Worm (Caenorhabditis elegans) whole organism, midembryonic: ENCODE measurements around the gene C50D2.7.

Experiments used
- T22C8.4 ChIP-seq: fragments of 200-800 bp; sonication (Bioruptor generic); IDR thresholded peaks from 2 replicates; pipeline ENCODE4 v1.3.6; 2022; ENCODE audit warnings: missing genetic modification characterization, missing compliant biosample characterization
- cog-1 ChIP-seq: sonication (generic microtip); optimal IDR thresholded peaks from 2 replicates; lab custom pipeline; 2016; ENCODE audit warnings: missing genetic modification characterization, missing compliant biosample characterization
- flt-1 ChIP-seq: fragments of 200-800 bp; sonication (Bioruptor generic); IDR thresholded peaks from 2 replicates; pipeline ENCODE4 v1.3.6; 2022; ENCODE audit warnings: missing genetic modification characterization, missing compliant biosample characterization
- klf-2 ChIP-seq: fragments of 200-800 bp; sonication (Bioruptor generic); conservative IDR thresholded peaks from 2 replicates; pipeline ENCODE4 v1.3.6; 2022; ENCODE audit warnings: missing genetic modification reagents, missing genetic modification characterization, missing compliant biosample characterization
- med-1 ChIP-seq: sonication (generic microtip); optimal IDR thresholded peaks from 2 replicates; lab custom pipeline; 2017; ENCODE audit warnings: missing genetic modification characterization, mild to moderate bottlenecking, missing compliant biosample characterization, antibody characterized with exemption, missing genetic modification reagents; ENCODE audit not compliant: insufficient read depth
- ref-1 ChIP-seq: fragments of 200-800 bp; sonication (Bioruptor generic); conservative IDR thresholded peaks from 2 replicates; pipeline ENCODE4 v1.3.6; 2022; ENCODE audit warnings: missing genetic modification reagents, missing genetic modification characterization, missing compliant biosample characterization
- tab-1 ChIP-seq: fragments of 200-800 bp; sonication (Bioruptor generic); IDR thresholded peaks from 2 replicates; pipeline ENCODE4 v1.3.6; 2022; ENCODE audit warnings: missing genetic modification characterization, missing compliant biosample characterization
- ztf-23 ChIP-seq: fragments of 200-800 bp; sonication (Bioruptor generic); IDR thresholded peaks from 2 replicates; pipeline ENCODE4 v1.3.6; 2022; ENCODE audit warnings: missing genetic modification reagents, missing genetic modification characterization, missing compliant biosample characterization
- ztf-29 ChIP-seq: fragments of 200-800 bp; sonication (Bioruptor generic); IDR thresholded peaks from 2 replicates; pipeline ENCODE4 v1.3.6; 2022; ENCODE audit warnings: missing genetic modification reagents, missing genetic modification characterization, missing compliant biosample characterization

Gene C50D2.7

ce11 chrII:95177-95576 is at the start of gene C50D2.7:
Gene C50D2.7 (minus strand): TSS chrII:95277.
- TF ChIP-seq T22C8.4 (GFP tag; lab: Robert Waterston, UW) = no peak
- TF ChIP-seq flt-1 (GFP tag; lab: Robert Waterston, UW) = no peak
- no peak for TF ChIP-seq med-1 (GFP tag; lab: Kevin White, UChicago)
- TF ChIP-seq cog-1 (tag; lab: Kevin White, UChicago) = no peak
- no peak for TF ChIP-seq ztf-23 (GFP tag; lab: Robert Waterston, UW)
- TF ChIP-seq ref-1 (GFP tag; lab: Robert Waterston, UW) = no peak
- no peak for TF ChIP-seq ztf-29 (GFP tag; lab: Robert Waterston, UW)
- TF ChIP-seq tab-1 (GFP tag; lab: Robert Waterston, UW) = no peak
- no peak for TF ChIP-seq klf-2 (GFP tag; lab: Robert Waterston, UW)

DNA sequence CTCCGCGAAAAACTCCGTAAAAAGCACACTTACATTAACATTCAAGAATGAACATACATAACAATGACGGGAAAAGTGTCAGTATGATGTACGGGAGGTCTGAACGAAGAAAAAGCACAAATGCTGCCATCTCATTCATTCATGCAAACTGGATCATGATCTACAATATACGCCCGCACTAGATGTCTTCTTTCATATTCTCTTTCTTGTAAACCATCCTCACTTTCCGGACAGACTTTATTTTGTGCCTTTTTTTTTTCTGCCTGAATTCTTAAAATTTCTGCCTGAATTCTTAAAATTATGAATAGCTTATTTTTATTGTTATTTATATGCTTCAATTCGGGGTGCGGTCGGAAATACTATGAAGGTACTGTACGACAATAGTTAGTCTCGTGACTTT is 40.1 kb upstream of the C50D2.7 start, which contains the start of gene K10B4.1:
Gene K10B4.1, plus strand, starts transcription at position 301 of the 400 bp plus-strand sequence.
- TF ChIP-seq flt-1 (GFP tag; lab: Robert Waterston, UW) (no peak), ref-1 (GFP tag; lab: Robert Waterston, UW) (no peak)

ce11 chrII:133548-134275 is 38.6 kb upstream of the C50D2.7 start, which contains the start of gene cwn-1:
Gene cwn-1 (minus strand): TSS chrII:133598.
- TF ChIP-seq ztf-29 (GFP tag; lab: Robert Waterston, UW) (no peak), med-1 (GFP tag; lab: Kevin White, UChicago) (no peak), ztf-23 (GFP tag; lab: Robert Waterston, UW) (no peak), klf-2 (GFP tag; lab: Robert Waterston, UW) (no peak), tab-1 (GFP tag; lab: Robert Waterston, UW) (no peak), ref-1 (GFP tag; lab: Robert Waterston, UW) (no peak), T22C8.4 (GFP tag; lab: Robert Waterston, UW) (no peak), flt-1 (GFP tag; lab: Robert Waterston, UW) (no peak), cog-1 (tag; lab: Kevin White, UChicago) (no peak)

DNA sequence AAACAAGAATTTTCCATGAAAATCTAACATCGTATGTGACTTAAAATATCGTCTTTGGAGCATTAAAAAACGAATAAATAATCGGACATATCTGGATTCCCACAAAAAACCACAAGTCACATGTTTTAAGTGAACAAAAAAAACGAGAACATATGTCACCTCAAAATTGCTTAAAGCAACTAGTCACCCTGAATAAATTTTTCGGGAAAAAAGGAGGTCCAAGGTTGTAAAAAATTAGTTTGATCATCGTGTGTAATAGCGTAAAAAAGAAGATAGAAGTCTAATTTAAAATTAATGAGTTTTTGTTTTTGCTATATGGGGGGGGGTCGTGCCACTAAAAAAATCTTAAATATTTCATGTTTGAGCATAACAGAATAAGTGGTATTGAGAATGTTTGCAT is 34.7 kb upstream of the C50D2.7 start:
- TF ChIP-seq T22C8.4 (GFP tag; lab: Robert Waterston, UW) (no peak), med-1 (GFP tag; lab: Kevin White, UChicago) (no peak), flt-1 (GFP tag; lab: Robert Waterston, UW) (no peak), ref-1 (GFP tag; lab: Robert Waterston, UW) (no peak), klf-2 (GFP tag; lab: Robert Waterston, UW) (no peak), cog-1 (tag; lab: Kevin White, UChicago) (no peak), ztf-29 (GFP tag; lab: Robert Waterston, UW) (no peak), tab-1 (GFP tag; lab: Robert Waterston, UW) (no peak), ztf-23 (GFP tag; lab: Robert Waterston, UW) (no peak)

DNA sequence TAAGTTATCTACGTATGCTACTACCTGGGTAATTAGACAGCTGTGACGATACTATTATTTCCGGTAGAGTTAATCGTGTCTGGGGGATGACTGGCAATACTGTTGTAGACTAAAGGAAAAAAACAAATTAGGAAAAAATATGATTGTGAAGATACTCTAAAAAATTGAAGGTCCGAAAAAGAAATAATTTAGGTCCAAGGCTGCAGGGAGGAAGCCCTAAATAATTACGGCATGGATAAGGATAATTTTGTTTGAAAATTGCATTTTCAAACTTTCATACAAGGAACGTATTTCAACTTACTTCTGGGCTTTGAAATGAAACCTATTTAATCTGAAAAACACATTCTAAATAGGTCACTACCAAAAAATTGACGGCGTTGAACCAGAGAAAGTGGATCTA is 33.9 kb upstream of the C50D2.7 start, which contains the start of gene srd-3:
Gene srd-3, minus strand, starts transcription at position 101 of the 400 bp plus-strand sequence.
- no peak for TF ChIP-seq cog-1 (tag; lab: Kevin White, UChicago)
- no peak for TF ChIP-seq ref-1 (GFP tag; lab: Robert Waterston, UW)
- TF ChIP-seq ztf-23 (GFP tag; lab: Robert Waterston, UW) = no peak
- TF ChIP-seq klf-2 (GFP tag; lab: Robert Waterston, UW) = no peak
- no peak for TF ChIP-seq ztf-29 (GFP tag; lab: Robert Waterston, UW)
- TF ChIP-seq med-1 (GFP tag; lab: Kevin White, UChicago) = no peak
- no peak for TF ChIP-seq tab-1 (GFP tag; lab: Robert Waterston, UW)

ce11 chrII:124904-125303 is 29.8 kb upstream of the C50D2.7 start, which contains the start of gene nmur-2:
Gene nmur-2 (minus strand): TSS chrII:125004.
- TF ChIP-seq T22C8.4 (GFP tag; lab: Robert Waterston, UW) (no peak), cog-1 (tag; lab: Kevin White, UChicago) (no peak), ref-1 (GFP tag; lab: Robert Waterston, UW) (no peak), klf-2 (GFP tag; lab: Robert Waterston, UW) (no peak), med-1 (GFP tag; lab: Kevin White, UChicago) (no peak), ztf-29 (GFP tag; lab: Robert Waterston, UW) (no peak), flt-1 (GFP tag; lab: Robert Waterston, UW) (no peak), ztf-23 (GFP tag; lab: Robert Waterston, UW) (no peak), tab-1 (GFP tag; lab: Robert Waterston, UW) (no peak)

DNA sequence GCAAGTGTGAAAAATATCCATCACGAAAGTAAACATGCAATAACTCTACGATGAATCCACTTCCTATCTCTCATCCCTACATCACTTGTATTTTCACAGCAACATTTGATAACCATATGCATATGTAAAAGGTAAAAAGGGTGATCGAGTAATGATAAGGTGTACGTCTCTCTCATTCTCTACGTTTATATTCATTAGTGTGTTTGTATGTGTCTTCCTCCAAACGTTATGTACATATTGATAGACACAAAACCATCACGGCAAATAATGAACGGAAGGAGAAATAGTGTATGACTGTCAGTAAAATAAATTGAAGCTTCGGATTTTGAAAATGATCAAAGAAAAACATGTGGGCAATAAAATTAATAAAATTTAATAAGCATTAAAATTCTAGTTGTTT is 27.4 kb upstream of the C50D2.7 start:
- TF ChIP-seq cog-1 (tag; lab: Kevin White, UChicago) = no peak
- no peak for TF ChIP-seq flt-1 (GFP tag; lab: Robert Waterston, UW)
- TF ChIP-seq T22C8.4 (GFP tag; lab: Robert Waterston, UW) = no peak
- TF ChIP-seq med-1 (GFP tag; lab: Kevin White, UChicago) = no peak
- TF ChIP-seq ztf-29 (GFP tag; lab: Robert Waterston, UW) = no peak
- TF ChIP-seq tab-1 (GFP tag; lab: Robert Waterston, UW) = no peak
- TF ChIP-seq ztf-23 (GFP tag; lab: Robert Waterston, UW) = no peak
- TF ChIP-seq klf-2 (GFP tag; lab: Robert Waterston, UW) = no peak
- TF ChIP-seq ref-1 (GFP tag; lab: Robert Waterston, UW) = no peak

DNA sequence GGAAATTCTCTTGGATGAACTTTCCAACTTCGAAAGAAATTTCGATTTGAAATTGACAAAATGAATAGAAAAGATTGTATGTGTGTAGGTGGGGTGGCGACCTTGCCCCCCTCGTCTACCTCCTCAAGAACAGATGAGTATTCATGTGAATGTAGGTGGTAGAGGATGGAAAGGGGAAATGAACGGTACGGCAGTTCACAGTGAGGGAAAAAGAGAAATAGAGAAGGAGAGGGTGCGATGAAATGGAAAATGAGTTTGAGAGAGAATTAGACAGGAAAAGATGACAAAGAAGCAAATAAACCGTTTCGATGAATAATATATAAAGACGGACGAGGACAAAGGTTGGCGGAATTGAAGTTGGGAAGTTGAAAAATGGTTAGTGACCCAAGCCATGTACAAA is 26.9 kb upstream of the C50D2.7 start:
- TF ChIP-seq ztf-23 (GFP tag; lab: Robert Waterston, UW) = peak; percentile 61; the same call in 1 of the 2 replicates
- TF ChIP-seq med-1 (GFP tag; lab: Kevin White, UChicago) = no peak
- TF ChIP-seq T22C8.4 (GFP tag; lab: Robert Waterston, UW) = no peak
- no peak for TF ChIP-seq klf-2 (GFP tag; lab: Robert Waterston, UW)
- no peak for TF ChIP-seq flt-1 (GFP tag; lab: Robert Waterston, UW)
- TF ChIP-seq ztf-29 (GFP tag; lab: Robert Waterston, UW) = no peak
- 0 out of 2 replicates have a peak, but pooled peaks have one; percentile 57 for TF ChIP-seq tab-1 (GFP tag; lab: Robert Waterston, UW)
- TF ChIP-seq ref-1 (GFP tag; lab: Robert Waterston, UW) = no peak
- no peak for TF ChIP-seq cog-1 (tag; lab: Kevin White, UChicago)
